Worm (Caenorhabditis elegans): Measurements from ENCODE around the gene F59B10.4.

The F59B10.4 gene

DNA sequence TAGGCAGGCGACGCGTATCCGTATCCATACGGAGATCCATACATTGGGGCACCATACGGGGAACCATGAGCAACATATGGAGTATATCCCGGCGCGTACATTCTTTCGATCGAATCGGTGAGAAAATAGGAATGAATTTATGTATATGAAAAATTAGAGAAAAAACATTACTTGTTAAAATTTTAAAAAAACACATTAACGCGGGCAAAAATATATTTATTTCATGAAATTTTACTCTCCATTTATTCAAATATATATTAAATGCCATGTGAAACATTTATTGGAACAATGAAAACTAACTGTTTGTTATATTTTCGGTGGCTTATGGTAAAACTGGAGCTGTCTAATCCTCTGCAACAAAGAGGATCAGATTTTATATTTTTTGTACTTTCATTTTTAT, 47.1 kb downstream of the F59B10.4 start, which contains the start of gene ZK666.2:
Gene ZK666.2 (minus strand): TSS at position 101 of the 400 bp plus-strand sequence.
- no peak for TF ChIP-seq ceh-28 (tag; optimal IDR thresholded peaks at IDR 0.05)
- no peak for TF ChIP-seq nhr-23 (tag; optimal IDR thresholded peaks at IDR 0.05)
- no peak for TF ChIP-seq hmg-11 (tag; optimal IDR thresholded peaks at IDR 0.05)
- no peak for TF ChIP-seq nfya-1 (tag; optimal IDR thresholded peaks at IDR 0.05; ENCODE audit: insufficient read depth)
- TF ChIP-seq nhr-77 (tag; optimal IDR thresholded peaks at IDR 0.05) = no peak
- TF ChIP-seq nhr-43 (tag; optimal IDR thresholded peaks at IDR 0.05; ENCODE audit: poor library complexity, severe bottlenecking) = no peak
- TF ChIP-seq fkh-2 (tag; optimal IDR thresholded peaks at IDR 0.05) = no peak
- TF ChIP-seq ceh-16 (tag; optimal IDR thresholded peaks at IDR 0.05) = no peak

DNA sequence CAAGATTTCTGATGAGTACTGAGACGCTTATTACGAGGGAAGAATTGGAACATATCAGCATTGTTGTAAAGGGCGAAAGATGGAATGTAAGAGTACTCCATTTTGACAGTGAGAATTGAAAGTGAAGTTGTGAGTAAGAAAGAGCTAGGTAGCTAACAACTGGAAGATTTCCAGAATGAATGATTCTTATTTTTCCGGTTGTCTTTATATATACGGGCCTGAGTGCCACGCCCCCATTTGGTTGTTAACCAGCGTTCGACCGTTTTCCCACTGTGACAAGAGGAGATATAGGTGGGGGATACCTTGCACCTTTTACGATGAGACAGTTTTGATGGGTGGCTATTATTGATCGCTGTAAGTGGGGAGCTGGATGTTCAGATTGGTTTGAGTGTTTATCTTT, 47.7 kb downstream of the F59B10.4 start, which contains the start of gene ZK666.1:
Gene ZK666.1 (minus strand): TSS at position 101 of the 400 bp plus-strand sequence.
- no peak for TF ChIP-seq skn-1 (tag; optimal IDR thresholded peaks at IDR 0.05)

DNA sequence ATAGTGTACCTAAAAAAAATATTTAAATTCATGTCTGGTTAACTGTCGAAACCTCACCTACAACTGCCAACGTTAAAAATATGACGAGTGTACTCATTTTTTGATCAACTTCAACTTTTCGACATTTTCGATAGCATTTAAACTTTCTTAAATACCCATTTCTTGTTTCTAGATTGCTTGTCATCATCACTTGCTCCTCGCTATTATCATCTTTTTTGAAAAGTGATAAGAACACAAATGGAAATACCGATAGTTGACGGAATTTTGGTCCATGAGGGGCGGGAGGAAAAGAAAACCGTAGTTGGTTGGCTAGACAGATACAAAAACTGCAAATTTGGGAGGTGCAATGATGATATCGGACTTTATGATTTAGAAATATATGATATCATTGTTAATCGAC, 48.8 kb downstream of the F59B10.4 start, which contains the start of gene clec-143:
Gene clec-143 (minus strand): TSS at position 139 of the 400 bp plus-strand sequence.
- no peak for TF ChIP-seq sea-2 (GFP tag; optimal IDR thresholded peaks at IDR 0.05)
- peak; percentile 59 for TF ChIP-seq elt-2 (tag; optimal IDR thresholded peaks at IDR 0.05)

DNA sequence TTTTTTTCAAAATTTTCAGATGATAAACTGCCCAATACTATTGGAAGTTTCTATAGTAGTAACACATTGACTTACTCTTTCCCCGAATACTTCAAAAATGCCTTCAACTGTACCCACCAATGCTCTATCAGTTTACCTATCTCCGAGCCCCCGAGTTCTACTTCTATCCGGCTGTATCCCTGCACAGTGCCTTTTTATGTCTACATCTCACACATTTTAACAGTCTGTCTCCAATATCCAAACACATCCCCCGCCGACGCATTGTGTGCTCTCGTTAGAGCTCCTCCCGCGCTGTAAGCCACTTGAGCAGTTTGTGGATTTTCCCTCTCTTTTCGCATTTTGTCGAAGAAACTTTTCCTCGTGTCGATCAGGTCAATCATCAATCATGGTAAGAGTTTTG, 52.4 kb downstream of the F59B10.4 start, which contains the start of gene tnc-2:
Gene tnc-2 (plus strand): TSS at position 301 of the 400 bp plus-strand sequence.
- TF ChIP-seq ZK546.5 (tag; optimal IDR thresholded peaks at IDR 0.05) (no peak), nhr-23 (tag; optimal IDR thresholded peaks at IDR 0.05) (no peak), snpc-4 (tag; optimal IDR thresholded peaks at IDR 0.05) (no peak), zag-1 (tag; optimal IDR thresholded peaks at IDR 0.05) (no peak), egl-5 (tag; optimal IDR thresholded peaks at IDR 0.05) (no peak), mdl-1 (tag; optimal IDR thresholded peaks at IDR 0.05) (no peak), ztf-4 (tag; optimal IDR thresholded peaks at IDR 0.05) (no peak)

DNA sequence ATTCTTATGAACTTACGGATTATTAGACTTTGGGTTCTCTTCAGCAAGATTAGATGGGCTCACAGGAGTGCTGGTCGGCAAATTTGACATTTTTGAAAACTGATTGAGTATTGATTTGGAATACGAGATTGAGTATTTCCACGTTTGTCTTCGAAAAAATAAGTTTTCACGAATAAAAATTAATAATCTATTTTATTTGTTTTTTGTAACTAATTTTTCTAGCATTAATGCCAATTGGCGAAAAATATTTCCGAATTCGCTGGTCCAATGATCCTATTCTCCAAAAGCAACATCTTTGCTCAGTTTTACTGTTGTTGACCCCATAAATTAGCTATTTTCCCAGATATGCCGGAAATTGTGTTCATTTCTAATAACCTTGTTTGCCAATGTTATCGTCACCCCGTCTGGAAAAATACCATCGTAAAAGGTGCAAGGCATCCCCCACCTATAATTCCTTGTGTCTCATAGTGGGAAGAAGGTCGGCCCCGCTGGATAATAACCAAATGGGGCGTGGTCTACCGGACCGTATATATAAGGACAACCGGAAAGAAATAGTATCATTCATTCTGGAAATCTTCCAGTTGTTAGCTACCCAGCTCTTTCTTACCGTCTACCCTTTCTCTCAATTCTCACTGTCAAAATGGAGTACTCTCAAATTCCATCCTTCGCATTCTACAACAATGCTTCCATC, 54.5 kb downstream of the F59B10.4 start, which contains the start of the genes ZK673.6 and sdz-37:
Gene ZK673.6 (minus strand): TSS at position 101 of the 691 bp plus-strand sequence.
Gene sdz-37 (plus strand): TSS at position 641 of the 691 bp plus-strand sequence.
- no peak for TF ChIP-seq egl-27 (tag; optimal IDR thresholded peaks at IDR 0.05)
